2 worm cellular contexts compared by ENCODE assay signal in the genomic region with DNA sequence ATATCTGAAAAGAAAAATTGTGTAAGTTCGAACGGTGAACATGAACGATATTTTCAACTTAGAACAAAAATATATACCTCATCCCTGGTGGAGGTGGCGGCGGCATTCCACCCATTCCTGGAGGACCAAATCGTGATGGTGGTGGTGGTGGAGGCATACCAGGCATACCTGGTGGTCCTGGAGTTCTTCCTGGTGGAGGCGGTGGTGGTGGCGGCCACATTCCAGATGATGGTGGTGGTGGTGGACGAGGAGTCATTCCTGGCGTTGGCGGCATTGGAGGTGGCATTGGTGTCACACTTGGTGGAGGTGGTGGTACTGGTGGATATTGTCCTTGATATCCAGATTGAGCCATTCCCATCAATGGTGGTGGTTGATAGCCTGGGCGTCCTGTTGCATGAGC.
TF ChIP-seq lines count a peak whose summit lies in the region.

No protein-coding gene starts in this region.

TF ChIP-seq in whole organism, L4 larva, 104 proteins besides CTCF, POLR2A, EP300 and RAD21:
- no peak for TF ChIP-seq mep-1 (tag; optimal IDR thresholded peaks at IDR 0.05; lab: Kevin White, UChicago)
- no peak for TF ChIP-seq daf-16 (GFP tag; optimal IDR thresholded peaks at IDR 0.05; lab: Kevin White, UChicago)
- TF ChIP-seq daf-16 (tag; optimal IDR thresholded peaks at IDR 0.05; lab: Kevin White, UChicago): no peak
- no peak for TF ChIP-seq F44E2.7 (GFP tag; IDR thresholded peaks at IDR 0.05; lab: Robert Waterston, UW)
- peak; percentile 79 for TF ChIP-seq set-16 (GFP tag; IDR thresholded peaks at IDR 0.05; lab: Robert Waterston, UW)
- TF ChIP-seq ama-1 (optimal IDR thresholded peaks at IDR 0.05; lab: Kevin White, UChicago): no peak
- 0 out of 2 replicates have a peak, but pooled peaks have one; percentile 20 for TF ChIP-seq lin-29 (GFP tag; IDR thresholded peaks at IDR 0.05; lab: Robert Waterston, UW)
TF ChIP-seq in whole organism, L4 larva: peak in this region for 2.

TF ChIP-seq in whole organism, young adult, 124 proteins besides CTCF, POLR2A, EP300 and RAD21:
- TF ChIP-seq zfh-2 (GFP tag; conservative IDR thresholded peaks at IDR 0.05; lab: Robert Waterston, UW): peak; percentile 74
- no peak for TF ChIP-seq dox-1 (GFP tag; IDR thresholded peaks at IDR 0.05; lab: Robert Waterston, UW)
- TF ChIP-seq egrh-3 (GFP tag; IDR thresholded peaks at IDR 0.05; lab: Robert Waterston, UW): peak; percentile 7; the same call in 1 of the 2 replicates
- no peak for TF ChIP-seq madf-10 (tag; optimal IDR thresholded peaks at IDR 0.05; lab: Kevin White, UChicago)
- TF ChIP-seq aptf-3 (GFP tag; IDR thresholded peaks at IDR 0.05; lab: Robert Waterston, UW): no peak
- TF ChIP-seq snpc-4 (GFP tag; optimal IDR thresholded peaks at IDR 0.05; lab: Kevin White, UChicago): no peak
- no peak for TF ChIP-seq snpc-4 (tag; optimal IDR thresholded peaks at IDR 0.05; lab: Kevin White, UChicago)
- TF ChIP-seq zim-3 (tag; optimal IDR thresholded peaks at IDR 0.05; lab: Kevin White, UChicago): peak; percentile 7
